Fruit fly (Drosophila melanogaster) whole organism, embryonic: Measurements from ENCODE around the gene Stim.

Experiments used
- B-H1 ChIP-seq: fragments of 200-800 bp; sonication (Bioruptor generic); IDR thresholded peaks from 3 replicates; pipeline ENCODE4 v1.3.6; 2022; ENCODE audit warnings: missing biosample characterization, missing genetic modification characterization
- CG9876 ChIP-seq: fragments of 200-800 bp; sonication (Bioruptor generic); optimal IDR thresholded peaks from 2 replicates; lab custom pipeline; 2016; ENCODE audit warnings: missing biosample characterization, missing genetic modification characterization
- Sin3A ChIP-seq: fragments of >200 bp; optimal IDR thresholded peaks from 2 replicates; lab custom pipeline; 2018
- usp ChIP-seq: fragments of >200 bp; optimal IDR thresholded peaks from 2 replicates; lab custom pipeline; 2017; ENCODE audit warnings: missing biosample characterization, missing genetic modification characterization

- TF ChIP-seq usp (GFP tag; lab: Kevin White, UChicago) (no peak), Sin3A (lab: Kevin White, UChicago) (no peak), CG9876 (GFP tag; lab: Kevin White, UChicago) (no peak), B-H1 (no peak)
These were observed at the start of gene Stim for dm6 chrX:15940105-15940955.
